Worm (Caenorhabditis elegans) whole organism, young adult: ENCODE data around the gene rnp-7.

Experiments used
- F57A8.1 ChIP-seq: fragments of 200-800 bp; sonication (Bioruptor generic); optimal IDR thresholded peaks from 2 replicates; lab custom pipeline; 2018; ENCODE audit warnings: mild to moderate bottlenecking, missing genetic modification characterization, moderate library complexity, missing compliant biosample characterization
- ama-1 ChIP-seq, 3 experiments: fragments of 150-350 bp in 1 of 3; sonication (generic microtip) in 2 of 3; optimal IDR thresholded peaks; 2 replicates each; lab custom pipeline; 2014 to 2018; ENCODE audit warnings: missing biosample characterization in 2 of 3, missing genetic modification characterization in 2 of 3, missing genetic modification reagents in 2 of 3
- snpc-1.1 ChIP-seq: sonication (generic microtip); optimal IDR thresholded peaks from 2 replicates; lab custom pipeline; 2017; ENCODE audit warnings: missing genetic modification characterization, mild to moderate bottlenecking, missing compliant biosample characterization, antibody characterized with exemption, moderate library complexity, missing genotype, missing genetic modification reagents; ENCODE audit not compliant: insufficient read depth

ce11 chrIII:7153747-7154238 is 7.2 kb downstream of the rnp-7 start, which contains the start of gene ogt-1:
- TF ChIP-seq snpc-1.1 (tag; lab: Kevin White, UChicago) = no peak
- no peak for TF ChIP-seq ama-1 (optimal IDR thresholded peaks at IDR 0.05; lab: Kevin White, UChicago)
- no peak for TF ChIP-seq ama-1 (GFP tag; optimal IDR thresholded peaks at IDR 0.05; lab: Kevin White, UChicago)
- no peak for TF ChIP-seq F57A8.1
